Fruit fly (Drosophila melanogaster) Kc167 (cell line): ENCODE measurements around the gene Hus1-like.

ENCODE experiments used
- Myc ChIP-seq: fragments of >200 bp; optimal IDR thresholded peaks from 2 replicates; lab custom pipeline; 2017; ENCODE audit warnings: missing external identifiers
- Sin3A ChIP-seq: fragments of >200 bp; optimal IDR thresholded peaks from 2 replicates; lab custom pipeline; 2018; ENCODE audit warnings: missing external identifiers
- h ChIP-seq: fragments of >200 bp; optimal IDR thresholded peaks from 3 replicates; lab custom pipeline; 2018; ENCODE audit warnings: missing external identifiers
- insv ChIP-seq: fragments of >200 bp; optimal IDR thresholded peaks from 3 replicates; lab custom pipeline; 2018; ENCODE audit warnings: missing external identifiers
- psq ChIP-seq: fragments of >200 bp; optimal IDR thresholded peaks from 2 replicates; lab custom pipeline; 2017; ENCODE audit warnings: missing external identifiers
- ttk ChIP-seq: sonication (Bioruptor generic); optimal IDR thresholded peaks from 2 replicates; lab custom pipeline; 2017; ENCODE audit warnings: missing external identifiers

- TF ChIP-seq ttk (lab: Kevin White, UChicago): no peak
- no peak for TF ChIP-seq Sin3A
- no peak for TF ChIP-seq h
- TF ChIP-seq insv (lab: Kevin White, UChicago): no peak
- no peak for TF ChIP-seq psq
- TF ChIP-seq Myc: no peak
Measured at dm6 chr3R:4858018-4858417, 46.1 kb upstream of the Hus1-like start.
